Worm (Caenorhabditis elegans): ENCODE data around the gene F54D5.17.

F54D5.17 gene

ce11 chrII:11568670-11569069 is 12.2 kb downstream of the F54D5.17 start:
- TF ChIP-seq tbx-8 (GFP tag; optimal IDR thresholded peaks at IDR 0.05) (no peak), hlh-1 (tag; optimal IDR thresholded peaks at IDR 0.05) (peak; percentile 62), sptf-1 (tag; optimal IDR thresholded peaks at IDR 0.05) (no peak), elt-1 (tag; optimal IDR thresholded peaks at IDR 0.05; ENCODE audit: borderline replicate concordance, insufficient read depth) (no peak), flh-1 (GFP tag; optimal IDR thresholded peaks at IDR 0.05) (no peak), lin-32 (GFP tag; optimal IDR thresholded peaks at IDR 0.05) (peak; percentile 66), cnd-1 (tag; optimal IDR thresholded peaks at IDR 0.05) (no peak), mls-2 (tag; optimal IDR thresholded peaks at IDR 0.05) (no peak), nhr-237 (tag; optimal IDR thresholded peaks at IDR 0.05) (no peak), elt-3 (tag; optimal IDR thresholded peaks at IDR 0.05) (no peak), lsy-2 (tag; optimal IDR thresholded peaks at IDR 0.05) (peak; percentile 7), sem-2 (GFP tag; optimal IDR thresholded peaks at IDR 0.05) (no peak)

ce11 chrII:11569213-11569868 is 12.9 kb downstream of the F54D5.17 start, which contains the start of the genes F54D5.23 and F54D5.4:
Gene F54D5.23, minus strand, starts transcription at chrII:11569287.
Gene F54D5.4, plus strand, starts transcription at chrII:11569818.
- no peak for TF ChIP-seq ceh-39 (tag; optimal IDR thresholded peaks at IDR 0.05)
- TF ChIP-seq mep-1 (tag; optimal IDR thresholded peaks at IDR 0.05): no peak
- no peak for TF ChIP-seq nhr-12 (tag; optimal IDR thresholded peaks at IDR 0.05)
- TF ChIP-seq pha-4 (tag; optimal IDR thresholded peaks at IDR 0.05): no peak
- no peak for TF ChIP-seq cnd-1 (tag; optimal IDR thresholded peaks at IDR 0.05)
- TF ChIP-seq mls-2 (tag; optimal IDR thresholded peaks at IDR 0.05): no peak
- no peak for TF ChIP-seq elt-3 (tag; optimal IDR thresholded peaks at IDR 0.05)
- no peak for TF ChIP-seq unc-39 (tag; optimal IDR thresholded peaks at IDR 0.05)
- no peak for TF ChIP-seq tbx-8 (GFP tag; optimal IDR thresholded peaks at IDR 0.05)
- TF ChIP-seq hlh-1 (tag; optimal IDR thresholded peaks at IDR 0.05): no peak
- no peak for TF ChIP-seq drap-1 (GFP tag; optimal IDR thresholded peaks at IDR 0.05)

ce11 chrII:11571260-11571854 is 14.9 kb downstream of the F54D5.17 start, which contains the start of gene F54D5.3:
Gene F54D5.3, plus strand, starts transcription at chrII:11571805.
- TF ChIP-seq lin-13 (tag; optimal IDR thresholded peaks at IDR 0.05) (no peak), sptf-1 (tag; optimal IDR thresholded peaks at IDR 0.05) (no peak), zip-8 (tag; optimal IDR thresholded peaks at IDR 0.05) (peak; percentile 98)

- no peak for TF ChIP-seq unc-39 (tag; optimal IDR thresholded peaks at IDR 0.05)
- TF ChIP-seq elt-3 (tag; optimal IDR thresholded peaks at IDR 0.05): no peak
- no peak for TF ChIP-seq pha-4 (tag; optimal IDR thresholded peaks at IDR 0.05)
- TF ChIP-seq lin-13 (tag; optimal IDR thresholded peaks at IDR 0.05): no peak
- no peak for TF ChIP-seq ceh-39 (tag; optimal IDR thresholded peaks at IDR 0.05)
- no peak for TF ChIP-seq sem-2 (GFP tag; optimal IDR thresholded peaks at IDR 0.05)
- no peak for TF ChIP-seq mls-2 (tag; optimal IDR thresholded peaks at IDR 0.05)
- TF ChIP-seq elt-1 (tag; optimal IDR thresholded peaks at IDR 0.05; ENCODE audit: borderline replicate concordance, insufficient read depth): no peak
- no peak for TF ChIP-seq lsy-2 (tag; optimal IDR thresholded peaks at IDR 0.05)
Observed at ce11 chrII:11572944-11573343, 16.5 kb downstream of the F54D5.17 start, which contains the start of gene F54D5.2. Gene F54D5.2, plus strand, starts transcription at chrII:11573180.

ce11 chrII:11577397-11577796 is 21.0 kb downstream of the F54D5.17 start, which contains the start of gene pcs-1:
Gene pcs-1, minus strand, starts transcription at chrII:11577740.
- peak; percentile 20 for TF ChIP-seq hlh-1 (tag; optimal IDR thresholded peaks at IDR 0.05)
- TF ChIP-seq nhr-28 (tag; optimal IDR thresholded peaks at IDR 0.05): no peak

- TF ChIP-seq ztf-11 (tag; optimal IDR thresholded peaks at IDR 0.05): no peak
- TF ChIP-seq ceh-39 (tag; optimal IDR thresholded peaks at IDR 0.05): no peak
- no peak for TF ChIP-seq elt-1 (tag; optimal IDR thresholded peaks at IDR 0.05; ENCODE audit: borderline replicate concordance, insufficient read depth)
- no peak for TF ChIP-seq cnd-1 (tag; optimal IDR thresholded peaks at IDR 0.05)
- no peak for TF ChIP-seq lsy-2 (tag; optimal IDR thresholded peaks at IDR 0.05)
- no peak for TF ChIP-seq mep-1 (tag; optimal IDR thresholded peaks at IDR 0.05)
- no peak for TF ChIP-seq zip-8 (tag; optimal IDR thresholded peaks at IDR 0.05)
- no peak for TF ChIP-seq flh-1 (GFP tag; optimal IDR thresholded peaks at IDR 0.05)
- no peak for TF ChIP-seq blmp-1 (tag; optimal IDR thresholded peaks at IDR 0.05)
- no peak for TF ChIP-seq mab-5 (tag; optimal IDR thresholded peaks at IDR 0.05)
- TF ChIP-seq ham-2 (GFP tag; optimal IDR thresholded peaks at IDR 0.05): no peak
- TF ChIP-seq mls-2 (tag; optimal IDR thresholded peaks at IDR 0.05): no peak
- no peak for TF ChIP-seq nhr-28 (tag; optimal IDR thresholded peaks at IDR 0.05)
- no peak for TF ChIP-seq unc-39 (tag; optimal IDR thresholded peaks at IDR 0.05)
- no peak for TF ChIP-seq lin-13 (tag; optimal IDR thresholded peaks at IDR 0.05)
- TF ChIP-seq nhr-237 (tag; optimal IDR thresholded peaks at IDR 0.05): no peak
- TF ChIP-seq pha-4 (tag; optimal IDR thresholded peaks at IDR 0.05): no peak
- no peak for TF ChIP-seq sptf-1 (tag; optimal IDR thresholded peaks at IDR 0.05)
Observed at ce11 chrII:11577861-11578260, 21.4 kb downstream of the F54D5.17 start.
